Worm (Caenorhabditis elegans) whole organism, L4 larva: Measurements from ENCODE around the gene R13D11.10.

Experiments used
- F10B5.3 ChIP-seq: sonication (generic microtip); optimal IDR thresholded peaks from 2 replicates; lab custom pipeline; 2016; ENCODE audit warnings: mild to moderate bottlenecking, missing genetic modification characterization, missing compliant biosample characterization
- F37D6.2 ChIP-seq: sonication (generic microtip); optimal IDR thresholded peaks from 2 replicates; lab custom pipeline; 2016; ENCODE audit warnings: mild to moderate bottlenecking, missing genetic modification characterization, missing compliant biosample characterization
- F44E2.7 ChIP-seq: fragments of 200-800 bp; sonication (Bioruptor generic); IDR thresholded peaks from 2 replicates; pipeline ENCODE4 v2.1.2; 2022; ENCODE audit warnings: missing genetic modification characterization, missing compliant biosample characterization
- F49E8.2 ChIP-seq: sonication (generic microtip); optimal IDR thresholded peaks from 2 replicates; lab custom pipeline; 2016; ENCODE audit warnings: missing compliant biosample characterization, mild to moderate bottlenecking, missing genetic modification characterization, borderline replicate concordance
- R02D3.7 ChIP-seq: fragments of 150-350 bp; sonication (generic microtip); optimal IDR thresholded peaks from 3 replicates; lab custom pipeline; 2014; ENCODE audit warnings: missing biosample characterization, missing genetic modification characterization
- T26A8.4 ChIP-seq: fragments of 200-800 bp; sonication (Bioruptor generic); IDR thresholded peaks from 2 replicates; pipeline ENCODE4 v1.3.6; 2022; ENCODE audit warnings: missing genetic modification characterization, missing compliant biosample characterization
- Y48G9A.11 ChIP-seq: fragments of 200-800 bp; sonication (Bioruptor generic); IDR thresholded peaks from 2 replicates; pipeline ENCODE4 v1.3.6; 2022; ENCODE audit warnings: missing genetic modification reagents, missing genetic modification characterization, missing compliant biosample characterization
- Y5F2A.4 ChIP-seq: fragments of 200-800 bp; sonication (Bioruptor generic); optimal IDR thresholded peaks from 2 replicates; lab custom pipeline; 2018; ENCODE audit warnings: mild to moderate bottlenecking, missing genetic modification characterization, missing compliant biosample characterization
- ZK546.5 ChIP-seq, 2 experiments: sonication (generic microtip); optimal IDR thresholded peaks; 2 replicates each; lab custom pipeline; 2017; ENCODE audit warnings: missing biosample characterization in 2 of 2, missing genetic modification characterization in 2 of 2
- aly-2 ChIP-seq: sonication (generic microtip); optimal IDR thresholded peaks from 2 replicates; lab custom pipeline; 2018; ENCODE audit warnings: missing biosample characterization, missing genetic modification characterization
- ama-1 ChIP-seq: fragments of 150-350 bp; optimal IDR thresholded peaks from 2 replicates; lab custom pipeline; 2014; ENCODE audit warnings: inconsistent platforms, mixed read lengths
- arid-1 ChIP-seq: fragments of 200-800 bp; sonication (Bioruptor generic); conservative IDR thresholded peaks from 2 replicates; pipeline ENCODE4 v1.3.6; 2022; ENCODE audit warnings: missing genetic modification reagents, missing genetic modification characterization, missing compliant biosample characterization
- ceh-20 ChIP-seq: fragments of 200-800 bp; sonication (Bioruptor generic); IDR thresholded peaks from 2 replicates; pipeline ENCODE4 v1.3.6; 2022; ENCODE audit warnings: missing genetic modification reagents, missing genetic modification characterization, missing compliant biosample characterization
- ceh-44 ChIP-seq: fragments of 200-800 bp; sonication (Bioruptor generic); IDR thresholded peaks from 2 replicates; pipeline ENCODE4 v1.3.6; 2022; ENCODE audit warnings: missing genetic modification reagents, missing genetic modification characterization, missing compliant biosample characterization
- ceh-62 ChIP-seq: sonication (generic microtip); optimal IDR thresholded peaks from 2 replicates; lab custom pipeline; 2017; ENCODE audit warnings: missing biosample characterization, missing genetic modification characterization
- ceh-82 ChIP-seq: sonication (generic microtip); optimal IDR thresholded peaks from 2 replicates; lab custom pipeline; 2017; ENCODE audit warnings: missing biosample characterization, missing genetic modification characterization
- ces-1 ChIP-seq: fragments of 150-350 bp; sonication (generic microtip); optimal IDR thresholded peaks from 4 replicates; lab custom pipeline; 2014; ENCODE audit warnings: missing biosample characterization, missing genetic modification reagents, missing genetic modification characterization
- daf-19 ChIP-seq: fragments of 200-800 bp; sonication (Bioruptor generic); conservative IDR thresholded peaks from 2 replicates; pipeline ENCODE4 v1.3.6; 2022; ENCODE audit warnings: missing genetic modification characterization, missing compliant biosample characterization
- dmd-6 ChIP-seq: fragments of 200-800 bp; sonication (Bioruptor generic); IDR thresholded peaks from 2 replicates; pipeline ENCODE4 v1.3.6; 2022; ENCODE audit warnings: missing genetic modification reagents, missing genetic modification characterization, missing compliant biosample characterization
- dmd-9 ChIP-seq: fragments of 200-800 bp; sonication (Bioruptor generic); IDR thresholded peaks from 2 replicates; pipeline ENCODE4 v1.3.6; 2022; ENCODE audit warnings: missing genetic modification reagents, missing genetic modification characterization, missing compliant biosample characterization
- dpl-1 ChIP-seq: fragments of 150-350 bp; optimal IDR thresholded peaks from 2 replicates; lab custom pipeline; 2014; ENCODE audit warnings: missing biosample characterization, missing genetic modification reagents, missing genetic modification characterization
- duxl-1 ChIP-seq: sonication (generic microtip); optimal IDR thresholded peaks from 2 replicates; lab custom pipeline; 2016; ENCODE audit warnings: mild to moderate bottlenecking, missing genetic modification characterization, moderate library complexity, missing compliant biosample characterization; ENCODE audit not compliant: poor library complexity
- dve-1 ChIP-seq: sonication (generic microtip); optimal IDR thresholded peaks from 2 replicates; lab custom pipeline; 2017; ENCODE audit warnings: antibody characterized with exemption, mild to moderate bottlenecking, missing genetic modification characterization, missing compliant biosample characterization; ENCODE audit not compliant: insufficient read depth
- egl-27 ChIP-seq: sonication (generic microtip); optimal IDR thresholded peaks from 3 replicates; lab custom pipeline; 2017; ENCODE audit warnings: missing biosample characterization, missing genetic modification reagents, missing genetic modification characterization
- egl-43 ChIP-seq: fragments of 200-800 bp; sonication (Bioruptor generic); IDR thresholded peaks from 2 replicates; pipeline ENCODE4 v1.3.6; 2022; ENCODE audit warnings: missing genetic modification reagents, missing genetic modification characterization, missing compliant biosample characterization
- fkh-10 ChIP-seq: fragments of 150-350 bp; optimal IDR thresholded peaks from 2 replicates; lab custom pipeline; 2014; ENCODE audit warnings: missing biosample characterization, missing genetic modification reagents, missing genetic modification characterization
- hif-1 ChIP-seq, 2 experiments: sonication (generic microtip); optimal IDR thresholded peaks; 2 replicates each; lab custom pipeline; 2016 to 2017; ENCODE audit warnings: missing compliant biosample characterization in 2 of 2, missing genetic modification characterization in 2 of 2, missing genetic modification reagents in 2 of 2, missing genotype in 2 of 2, mild to moderate bottlenecking in 1 of 2
- lin-13 ChIP-seq: fragments of 150-350 bp; optimal IDR thresholded peaks from 2 replicates; lab custom pipeline; 2014; ENCODE audit warnings: missing biosample characterization, missing genetic modification reagents, missing genetic modification characterization
- lin-15B ChIP-seq: fragments of 150-350 bp; sonication (generic microtip); optimal IDR thresholded peaks from 3 replicates; lab custom pipeline; 2014; ENCODE audit warnings: missing biosample characterization, missing genetic modification characterization
- lin-29 ChIP-seq: fragments of 200-800 bp; sonication (Bioruptor generic); IDR thresholded peaks from 2 replicates; pipeline ENCODE4 v1.3.6; 2022; ENCODE audit warnings: missing genetic modification reagents, missing genetic modification characterization, missing compliant biosample characterization
- lin-38 ChIP-seq: fragments of 200-800 bp; sonication (Bioruptor generic); IDR thresholded peaks from 2 replicates; pipeline ENCODE4 v1.3.6; 2022; ENCODE audit warnings: missing genetic modification reagents, missing genetic modification characterization, missing compliant biosample characterization
- mdl-1 ChIP-seq, 2 experiments: fragments of 150-350 bp in 1 of 2; sonication (generic microtip) in 1 of 2; optimal IDR thresholded peaks; 2 replicates each; lab custom pipeline; 2014 to 2017; ENCODE audit warnings: missing biosample characterization in 2 of 2, missing genetic modification characterization in 2 of 2
- mep-1 ChIP-seq: fragments of 150-350 bp; sonication (generic microtip); optimal IDR thresholded peaks from 3 replicates; lab custom pipeline; 2014; ENCODE audit warnings: missing biosample characterization, missing genetic modification characterization
- nhr-10 ChIP-seq: fragments of 150-350 bp; optimal IDR thresholded peaks from 2 replicates; lab custom pipeline; 2014; ENCODE audit warnings: missing biosample characterization, missing genetic modification characterization
- nhr-102 ChIP-seq: sonication (generic microtip); optimal IDR thresholded peaks from 2 replicates; lab custom pipeline; 2016; ENCODE audit warnings: mild to moderate bottlenecking, missing genetic modification characterization, moderate library complexity, missing compliant biosample characterization
- nhr-11 ChIP-seq: fragments of 150-350 bp; optimal IDR thresholded peaks from 2 replicates; lab custom pipeline; 2014; ENCODE audit warnings: missing biosample characterization, missing genetic modification characterization
- nhr-111 ChIP-seq: fragments of 200-800 bp; sonication (Bioruptor generic); optimal IDR thresholded peaks from 2 replicates; lab custom pipeline; 2018; ENCODE audit warnings: mild to moderate bottlenecking, missing genetic modification characterization, missing compliant biosample characterization
- nhr-41 ChIP-seq: fragments of 200-800 bp; sonication (Bioruptor generic); IDR thresholded peaks from 2 replicates; pipeline ENCODE4 v1.3.6; 2022; ENCODE audit warnings: missing genetic modification reagents, missing genetic modification characterization, missing compliant biosample characterization
- nhr-42 ChIP-seq: fragments of 200-800 bp; sonication (Bioruptor generic); IDR thresholded peaks from 2 replicates; pipeline ENCODE4 v1.3.6; 2022; ENCODE audit warnings: missing genetic modification characterization, missing compliant biosample characterization
- nhr-77 ChIP-seq: fragments of 150-350 bp; optimal IDR thresholded peaks from 2 replicates; lab custom pipeline; 2014; ENCODE audit warnings: missing biosample characterization, missing genetic modification characterization
- pha-4 ChIP-seq, 2 experiments: fragments of 150-350 bp in 1 of 2; fragments of 200-800 bp in 1 of 2; sonication (Bioruptor generic) in 1 of 2; IDR thresholded peaks in 1 of 2; optimal IDR thresholded peaks in 1 of 2; 2 replicates each; pipeline versions ENCODE4 v1.3.6 to Lab custom; 2014 to 2022; ENCODE audit warnings: missing genetic modification characterization in 2 of 2, missing genetic modification reagents in 2 of 2, missing biosample characterization in 1 of 2, missing compliant biosample characterization in 1 of 2
- php-3 ChIP-seq: fragments of 200-800 bp; sonication (Bioruptor generic); IDR thresholded peaks from 2 replicates; pipeline ENCODE4 v1.3.6; 2022; ENCODE audit warnings: missing genetic modification reagents, missing genetic modification characterization, missing compliant biosample characterization
- sdz-12 ChIP-seq: fragments of 200-800 bp; sonication (Bioruptor generic); optimal IDR thresholded peaks from 2 replicates; lab custom pipeline; 2018; ENCODE audit warnings: mild to moderate bottlenecking, missing genetic modification characterization, missing compliant biosample characterization
- snpc-1.2 ChIP-seq: fragments of 200-800 bp; sonication (Bioruptor generic); IDR thresholded peaks from 2 replicates; pipeline ENCODE4 v1.3.6; 2022; ENCODE audit warnings: missing genetic modification reagents, missing genetic modification characterization, missing compliant biosample characterization
- snpc-4 ChIP-seq: fragments of 150-350 bp; optimal IDR thresholded peaks from 2 replicates; lab custom pipeline; 2014; ENCODE audit warnings: missing biosample characterization, missing genetic modification characterization
- tra-1 ChIP-seq: fragments of 200-800 bp; sonication (Bioruptor generic); IDR thresholded peaks from 2 replicates; pipeline ENCODE4 v1.3.6; 2022; ENCODE audit warnings: missing genetic modification reagents, missing genetic modification characterization, missing compliant biosample characterization
- unc-39 ChIP-seq: sonication (generic microtip); optimal IDR thresholded peaks from 2 replicates; lab custom pipeline; 2017; ENCODE audit warnings: missing biosample characterization, missing genetic modification characterization
- zfp-3 ChIP-seq: fragments of 200-800 bp; sonication (Bioruptor generic); conservative IDR thresholded peaks from 2 replicates; pipeline ENCODE4 v1.3.6; 2022; ENCODE audit warnings: missing genetic modification reagents, missing genetic modification characterization, missing compliant biosample characterization

The R13D11.10 gene

ce11 chrV:813101-813500 lies at the start of gene R13D11.10:
R13D11.10 (minus strand) TSS chrV:813201.
- TF ChIP-seq ama-1, result no peak

- TF ChIP-seq nhr-102 (no peak), mdl-1 (tag; optimal IDR thresholded peaks at IDR 0.05; lab: Kevin White, UChicago) (no peak), sdz-12 (GFP tag; lab: Kevin White, UChicago) (no peak), nhr-77 (tag; lab: Kevin White, UChicago) (no peak), arid-1 (GFP tag; lab: Robert Waterston, UW) (0 out of 2 replicates have a peak, but pooled peaks have one; percentile 8), Y48G9A.11 (0 out of 2 replicates have a peak, but pooled peaks have one; percentile 43), dmd-6 (GFP tag; lab: Robert Waterston, UW) (peak; percentile 24; the same call in 1 of the 2 replicates), nhr-42 (GFP tag; lab: Robert Waterston, UW) (no peak), hif-1 (tag; optimal IDR thresholded peaks at IDR 0.05; lab: Kevin White, UChicago) (no peak), lin-15B (tag; lab: Kevin White, UChicago) (no peak), Y5F2A.4 (GFP tag; lab: Kevin White, UChicago) (no peak), F44E2.7 (GFP tag; lab: Robert Waterston, UW) (0 out of 2 replicates have a peak, but pooled peaks have one; percentile 25), ces-1 (no peak), nhr-10 (tag; lab: Kevin White, UChicago) (no peak), egl-27 (tag; lab: Kevin White, UChicago) (no peak), egl-43 (GFP tag; lab: Robert Waterston, UW) (peak; percentile 75), dpl-1 (GFP tag; lab: Kevin White, UChicago) (no peak), F37D6.2 (tag; lab: Kevin White, UChicago) (no peak), pha-4 (GFP tag; IDR thresholded peaks at IDR 0.05; lab: Robert Waterston, UW) (0 out of 2 replicates have a peak, but pooled peaks have one; percentile 57), pha-4 (tag; optimal IDR thresholded peaks at IDR 0.05; lab: Kevin White, UChicago) (no peak), fkh-10 (GFP tag; lab: Kevin White, UChicago) (no peak), lin-29 (no peak), duxl-1 (tag; lab: Kevin White, UChicago) (no peak), F10B5.3 (no peak), mep-1 (tag; lab: Kevin White, UChicago) (no peak), dve-1 (no peak), dmd-9 (GFP tag; lab: Robert Waterston, UW) (no peak), aly-2 (tag; lab: Kevin White, UChicago) (no peak), php-3 (GFP tag; lab: Robert Waterston, UW) (no peak), ceh-20 (no peak), ceh-62 (tag; lab: Kevin White, UChicago) (no peak), F49E8.2 (tag; lab: Kevin White, UChicago) (peak; percentile 8), nhr-41 (GFP tag; lab: Robert Waterston, UW) (no peak), unc-39 (tag; lab: Kevin White, UChicago) (no peak), snpc-4 (tag; lab: Kevin White, UChicago) (peak; percentile 80), ceh-44 (GFP tag; lab: Robert Waterston, UW) (0 out of 2 replicates have a peak, but pooled peaks have one; percentile 25), zfp-3 (GFP tag; lab: Robert Waterston, UW) (no peak), snpc-1.2 (GFP tag; lab: Robert Waterston, UW) (peak; percentile 74), tra-1 (GFP tag; lab: Robert Waterston, UW) (peak; percentile 40; the same call in 1 of the 2 replicates), lin-13 (GFP tag; lab: Kevin White, UChicago) (no peak), ama-1 (no peak), lin-38 (GFP tag; lab: Robert Waterston, UW) (peak; percentile 74), ZK546.5 (tag; optimal IDR thresholded peaks at IDR 0.05; lab: Kevin White, UChicago) (no peak), ceh-82 (no peak), T26A8.4 (no peak), R02D3.7 (tag; lab: Kevin White, UChicago) (no peak), daf-19 (GFP tag; lab: Robert Waterston, UW) (no peak), nhr-111 (GFP tag; lab: Kevin White, UChicago) (no peak), nhr-11 (tag; lab: Kevin White, UChicago) (no peak)
These were observed 45.9 kb upstream of the R13D11.10 start for ce11 chrV:858841-859456.
